4 fruit fly cellular contexts compared by ENCODE assay signal in genomic region chr2L:20700534-20701239, dm6.
TF ChIP-seq lines count a peak whose summit lies in the region.

No protein-coding gene starts in this region.

- no peak for TF ChIP-seq CTCF in whole organism, embryonic (GFP tag; optimal IDR thresholded peaks at IDR 0.05; lab: Kevin White, UChicago)

TF ChIP-seq in whole organism, embryonic, 481 proteins besides CTCF, POLR2A, EP300 and RAD21 (continues in another document):
- TF ChIP-seq CG10209 (GFP tag; optimal IDR thresholded peaks at IDR 0.05; lab: Kevin White, UChicago), result peak; percentile 23
- peak; percentile 69 for TF ChIP-seq Rfx (GFP tag; IDR thresholded peaks at IDR 0.05; lab: Robert Waterston, UW)
- peak; percentile 24 for TF ChIP-seq sens (GFP tag; lab: Kevin White, UChicago)
- peak; percentile 4; the same call in 1 of the 4 replicates for TF ChIP-seq Gug (GFP tag; IDR thresholded peaks at IDR 0.05; lab: Robert Waterston, UW)
- peak; percentile 26 for TF ChIP-seq Oli (tag; optimal IDR thresholded peaks at IDR 0.05; lab: Kevin White, UChicago)
- peak; percentile 89 for TF ChIP-seq Blimp-1 (GFP tag; optimal IDR thresholded peaks at IDR 0.05; lab: Kevin White, UChicago)
- peak; percentile 49 for TF ChIP-seq CG9215 (GFP tag; IDR thresholded peaks at IDR 0.05; lab: Robert Waterston, UW)
- 0 out of 2 replicates have a peak, but pooled peaks have one; percentile 2 for TF ChIP-seq NFAT (GFP tag; IDR thresholded peaks at IDR 0.05; lab: Robert Waterston, UW)
- TF ChIP-seq fd3F (GFP tag; optimal IDR thresholded peaks at IDR 0.05; lab: Kevin White, UChicago), result peak; percentile 40
- TF ChIP-seq fd96Cb (tag; optimal IDR thresholded peaks at IDR 0.05; lab: Kevin White, UChicago), result peak; percentile 6
- TF ChIP-seq CG4730 (GFP tag; IDR thresholded peaks at IDR 0.05; lab: Robert Waterston, UW), result 0 out of 2 replicates have a peak, but pooled peaks have one; percentile 43
- peak; percentile 29 for TF ChIP-seq NfI (GFP tag; optimal IDR thresholded peaks at IDR 0.05; lab: Kevin White, UChicago)
- 0 out of 2 replicates have a peak, but pooled peaks have one; percentile 8 for TF ChIP-seq CG10959 (GFP tag; IDR thresholded peaks at IDR 0.05; lab: Robert Waterston, UW)
- TF ChIP-seq CG11560 (tag; IDR thresholded peaks at IDR 0.05; lab: Robert Waterston, UW), result no peak
- peak; percentile 84 for TF ChIP-seq D19A (tag; optimal IDR thresholded peaks at IDR 0.05; lab: Kevin White, UChicago)
- peak; percentile 27 for TF ChIP-seq CoRest (tag; optimal IDR thresholded peaks at IDR 0.05; lab: Kevin White, UChicago)
- TF ChIP-seq CG15269 (tag; optimal IDR thresholded peaks at IDR 0.05; lab: Kevin White, UChicago), result peak; percentile 7
- 0 out of 2 replicates have a peak, but pooled peaks have one; percentile 12 for TF ChIP-seq Ptx1 (GFP tag; IDR thresholded peaks at IDR 0.05; lab: Robert Waterston, UW)
- TF ChIP-seq CG9932 (GFP tag; IDR thresholded peaks at IDR 0.05; lab: Robert Waterston, UW), result peak; percentile 43; the same call in 1 of the 2 replicates
- TF ChIP-seq tio (GFP tag; optimal IDR thresholded peaks at IDR 0.05; lab: Kevin White, UChicago), result no peak
- TF ChIP-seq gem (tag; optimal IDR thresholded peaks at IDR 0.05; lab: Kevin White, UChicago), result peak; percentile 60

TF ChIP-seq in whole organism, prepupa, 60 proteins besides CTCF, POLR2A, EP300 and RAD21 (continues in another document):
- TF ChIP-seq CG16779 (tag; optimal IDR thresholded peaks at IDR 0.05; lab: Kevin White, UChicago) (peak; percentile 39), CG10669 (GFP tag; optimal IDR thresholded peaks at IDR 0.05; lab: Kevin White, UChicago) (peak; percentile 64), CG9139 (GFP tag; optimal IDR thresholded peaks at IDR 0.05; lab: Kevin White, UChicago) (no peak), pdm3 (GFP tag; optimal IDR thresholded peaks at IDR 0.05; lab: Kevin White, UChicago) (peak; percentile 51), CG6792 (GFP tag; optimal IDR thresholded peaks at IDR 0.05; lab: Kevin White, UChicago) (peak; percentile 80), CG1621 (tag; optimal IDR thresholded peaks at IDR 0.05; lab: Kevin White, UChicago) (peak; percentile 22), Blimp-1 (GFP tag; optimal IDR thresholded peaks at IDR 0.05; lab: Kevin White, UChicago) (peak; percentile 66), CG6163 (GFP tag; IDR thresholded peaks at IDR 0.05; lab: Robert Waterston, UW) (peak; percentile 84), dsx (GFP tag; optimal IDR thresholded peaks at IDR 0.05; lab: Kevin White, UChicago; ENCODE audit: poor library complexity, severe bottlenecking) (peak; percentile 93), CG8632 (GFP tag; optimal IDR thresholded peaks at IDR 0.05; lab: Kevin White, UChicago) (peak; percentile 75), Hr38 (GFP tag; optimal IDR thresholded peaks at IDR 0.05; lab: Kevin White, UChicago) (no peak), CG31627 (GFP tag; optimal IDR thresholded peaks at IDR 0.05; lab: Kevin White, UChicago) (peak; percentile 74), vri (GFP tag; optimal IDR thresholded peaks at IDR 0.05; lab: Kevin White, UChicago) (peak; percentile 71), OdsH (GFP tag; optimal IDR thresholded peaks at IDR 0.05; lab: Kevin White, UChicago) (peak; percentile 80), Hr4 (GFP tag; optimal IDR thresholded peaks at IDR 0.05; lab: Kevin White, UChicago) (no peak), Met (GFP tag; optimal IDR thresholded peaks at IDR 0.05; lab: Kevin White, UChicago) (peak; percentile 78), CG10631 (GFP tag; optimal IDR thresholded peaks at IDR 0.05; lab: Kevin White, UChicago) (peak; percentile 85), dac (GFP tag; optimal IDR thresholded peaks at IDR 0.05; lab: Kevin White, UChicago) (no peak), net (GFP tag; optimal IDR thresholded peaks at IDR 0.05; lab: Kevin White, UChicago) (peak; percentile 63), Sox14 (GFP tag; optimal IDR thresholded peaks at IDR 0.05; lab: Kevin White, UChicago) (peak; percentile 69), ss (GFP tag; optimal IDR thresholded peaks at IDR 0.05; lab: Kevin White, UChicago) (peak; percentile 46 to 58), CG34406 (GFP tag; optimal IDR thresholded peaks at IDR 0.05; lab: Kevin White, UChicago) (peak; percentile 82), spab (GFP tag; optimal IDR thresholded peaks at IDR 0.05; lab: Kevin White, UChicago) (peak; percentile 63)

TF ChIP-seq in whole organism, pupa, 21 proteins besides CTCF, POLR2A, EP300 and RAD21:
- TF ChIP-seq Pif1B (GFP tag; optimal IDR thresholded peaks at IDR 0.05; lab: Kevin White, UChicago) (peak; percentile 61), CG4496 (GFP tag; IDR thresholded peaks at IDR 0.05; lab: Robert Waterston, UW) (peak; percentile 57; the same call in 2 of the 3 replicates), fd96Ca (GFP tag; IDR thresholded peaks at IDR 0.05; lab: Robert Waterston, UW) (peak; percentile 54; the same call in 2 of the 3 replicates), CG8301 (tag; optimal IDR thresholded peaks at IDR 0.05; lab: Kevin White, UChicago) (peak; percentile 83), CG17806 (tag; optimal IDR thresholded peaks at IDR 0.05; lab: Kevin White, UChicago) (peak; percentile 74), D1 (tag; optimal IDR thresholded peaks at IDR 0.05; lab: Kevin White, UChicago) (peak; percentile 51), CG8159 (tag; optimal IDR thresholded peaks at IDR 0.05; lab: Kevin White, UChicago) (peak; percentile 78), CG13204 (GFP tag; optimal IDR thresholded peaks at IDR 0.05; lab: Kevin White, UChicago) (peak; percentile 56), CG12605 (GFP tag; IDR thresholded peaks at IDR 0.05; lab: Robert Waterston, UW) (peak; percentile 43; the same call in 1 of the 2 replicates), rn (GFP tag; IDR thresholded peaks at IDR 0.05; lab: Robert Waterston, UW) (peak; percentile 23; the same call in 1 of the 2 replicates), Pif1A (GFP tag; optimal IDR thresholded peaks at IDR 0.05; lab: Kevin White, UChicago) (peak; percentile 57), Snoo (tag; optimal IDR thresholded peaks at IDR 0.05; lab: Kevin White, UChicago) (peak; percentile 85), CG14655 (GFP tag; optimal IDR thresholded peaks at IDR 0.05; lab: Kevin White, UChicago) (peak; percentile 90), CG32121 (GFP tag; IDR thresholded peaks at IDR 0.05; lab: Robert Waterston, UW) (no peak), CG15710 (tag; optimal IDR thresholded peaks at IDR 0.05; lab: Kevin White, UChicago) (peak; percentile 90), EcR (GFP tag; optimal IDR thresholded peaks at IDR 0.05; lab: Kevin White, UChicago) (no peak), CG9948 (tag; optimal IDR thresholded peaks at IDR 0.05; lab: Kevin White, UChicago) (peak; percentile 82), CG10348 (GFP tag; IDR thresholded peaks at IDR 0.05; lab: Robert Waterston, UW) (no peak), gl (tag; optimal IDR thresholded peaks at IDR 0.05; lab: Kevin White, UChicago) (no peak), Ets98B (GFP tag; IDR thresholded peaks at IDR 0.05; lab: Robert Waterston, UW) (peak; percentile 64), CG34367 (tag; optimal IDR thresholded peaks at IDR 0.05; lab: Kevin White, UChicago) (peak; percentile 76)

TF ChIP-seq in whole organism, wandering third instar larva, 38 proteins besides CTCF, POLR2A, EP300 and RAD21 (continues in another document):
- peak; percentile 84 for TF ChIP-seq psq (GFP tag; optimal IDR thresholded peaks at IDR 0.05; lab: Kevin White, UChicago)
- TF ChIP-seq Jra (GFP tag; optimal IDR thresholded peaks at IDR 0.05; lab: Kevin White, UChicago), result no peak
- peak; percentile 17 for TF ChIP-seq Dif (GFP tag; optimal IDR thresholded peaks at IDR 0.05; lab: Kevin White, UChicago; ENCODE audit: partially characterized antibody)
- TF ChIP-seq dsf (GFP tag; optimal IDR thresholded peaks at IDR 0.05; lab: Kevin White, UChicago; ENCODE audit: borderline replicate concordance), result no peak
- TF ChIP-seq Rel (GFP tag; optimal IDR thresholded peaks at IDR 0.05; lab: Kevin White, UChicago), result no peak
- peak; percentile 13 for TF ChIP-seq Rel (tag; optimal IDR thresholded peaks at IDR 0.05; lab: Kevin White, UChicago)
- TF ChIP-seq OdsH (GFP tag; optimal IDR thresholded peaks at IDR 0.05; lab: Kevin White, UChicago), result peak; percentile 85
- TF ChIP-seq rgr (GFP tag; optimal IDR thresholded peaks at IDR 0.05; lab: Kevin White, UChicago), result peak; percentile 87
- TF ChIP-seq Dfd (GFP tag; optimal IDR thresholded peaks at IDR 0.05; lab: Kevin White, UChicago), result no peak
- TF ChIP-seq brk (GFP tag; optimal IDR thresholded peaks at IDR 0.05; lab: Kevin White, UChicago), result peak; percentile 68
- TF ChIP-seq Hr78 (GFP tag; optimal IDR thresholded peaks at IDR 0.05; lab: Kevin White, UChicago), result no peak
- peak in 1 of 2 experiments; percentile 88 for TF ChIP-seq foxo (GFP tag; optimal IDR thresholded peaks at IDR 0.05; lab: Kevin White, UChicago)
- no peak for TF ChIP-seq N (GFP tag; optimal IDR thresholded peaks at IDR 0.05; lab: Kevin White, UChicago)
- peak; percentile 5 for TF ChIP-seq CG32264 (GFP tag; optimal IDR thresholded peaks at IDR 0.05; lab: Kevin White, UChicago)
- TF ChIP-seq fru (GFP tag; optimal IDR thresholded peaks at IDR 0.05; lab: Kevin White, UChicago), result peak; percentile 86
- no peak for TF ChIP-seq jim (GFP tag; optimal IDR thresholded peaks at IDR 0.05; lab: Kevin White, UChicago)
- TF ChIP-seq sage (GFP tag; optimal IDR thresholded peaks at IDR 0.05; lab: Kevin White, UChicago), result peak; percentile 52
- no peak for TF ChIP-seq CG9705 (GFP tag; optimal IDR thresholded peaks at IDR 0.05; lab: Kevin White, UChicago)
- peak; percentile 51 for TF ChIP-seq woc (GFP tag; optimal IDR thresholded peaks at IDR 0.05; lab: Kevin White, UChicago)
- no peak for TF ChIP-seq Vsx2 (GFP tag; optimal IDR thresholded peaks at IDR 0.05; lab: Kevin White, UChicago; ENCODE audit: partially characterized antibody)
- no peak for TF ChIP-seq Myc (optimal IDR thresholded peaks at IDR 0.05; lab: Kevin White, UChicago)
- peak; percentile 72 for TF ChIP-seq ey (GFP tag; optimal IDR thresholded peaks at IDR 0.05; lab: Kevin White, UChicago)
- TF ChIP-seq CrebA (GFP tag; optimal IDR thresholded peaks at IDR 0.05; lab: Kevin White, UChicago; ENCODE audit: borderline replicate concordance), result peak; percentile 21
- peak; percentile 79 for TF ChIP-seq h (GFP tag; optimal IDR thresholded peaks at IDR 0.05; lab: Kevin White, UChicago)
- TF ChIP-seq tai (GFP tag; optimal IDR thresholded peaks at IDR 0.05; lab: Kevin White, UChicago), result no peak
- TF ChIP-seq pan (optimal IDR thresholded peaks at IDR 0.05; lab: Kevin White, UChicago), result no peak
- TF ChIP-seq dl (GFP tag; optimal IDR thresholded peaks at IDR 0.05; lab: Kevin White, UChicago; ENCODE audit: insufficient read depth in 1 of 2, partially characterized antibody in 2 of 2), result peak in 1 of 2 experiments; percentile 1
- TF ChIP-seq Sp1 (GFP tag; optimal IDR thresholded peaks at IDR 0.05; lab: Kevin White, UChicago), result peak; percentile 56
- TF ChIP-seq br (GFP tag; optimal IDR thresholded peaks at IDR 0.05; lab: Kevin White, UChicago), result peak; percentile 63
- peak; percentile 72 for TF ChIP-seq Hnf4 (GFP tag; optimal IDR thresholded peaks at IDR 0.05; lab: Kevin White, UChicago)
- TF ChIP-seq dmrt93B (GFP tag; optimal IDR thresholded peaks at IDR 0.05; lab: Kevin White, UChicago), result peak; percentile 55

Comparison
In these comparisons a context has a peak if more than half of its experiments do, and no peak if none do; other contexts are left out.
1. Of the 7 proteins assayed by ChIP-seq in both whole organism, embryonic and whole organism, prepupa: peak only in whole organism, embryonic: none; only in whole organism, prepupa: CG16779, CG6854, Hr39, Lpt and Sox102F; in both: Blimp-1 and Gug; in neither: 0.